Fruit fly (Drosophila melanogaster) S2 (cell line): ENCODE data around the gene wge.

Experiments used
- CG8478 ChIP-seq: fragments of >200 bp; optimal IDR thresholded peaks from 2 replicates; lab custom pipeline; 2018
- CTCF ChIP-seq, 2 experiments: fragments of >200 bp; optimal IDR thresholded peaks; 2 replicates each; lab custom pipeline; 2018

Gene wge

dm6 chr3R:22751111-22751510, 30.2 kb upstream of the wge start:
- TF ChIP-seq CTCF (optimal IDR thresholded peaks at IDR 0.05; lab: Kevin White, UChicago) = no peak
- TF ChIP-seq CG8478 (lab: Kevin White, UChicago) = no peak

DNA sequence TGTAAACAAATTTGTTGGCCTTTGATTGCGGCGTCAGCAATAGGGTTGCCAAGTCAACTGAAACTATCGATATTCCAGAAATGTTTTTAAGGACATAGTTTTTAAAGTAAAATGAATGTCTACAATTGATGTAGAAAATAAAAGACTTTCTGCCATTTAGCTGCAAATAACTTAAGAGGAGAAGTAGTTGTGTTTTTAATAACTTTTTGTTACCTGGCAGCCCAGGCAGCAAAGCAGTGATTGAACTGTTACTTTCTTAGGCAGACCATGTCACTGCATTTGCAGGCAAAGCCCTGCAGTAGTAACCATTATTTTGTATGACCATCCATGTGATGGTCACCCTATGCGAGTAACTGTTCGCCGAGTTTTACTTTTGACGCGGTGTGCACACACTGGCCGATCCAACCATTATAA, 29.6 kb upstream of the wge start, which contains the start of the genes rumi, CG7029 and Usp12-46:
Gene rumi (minus strand): TSS at position 64 of the 414 bp plus-strand sequence.
Gene CG7029 (plus strand): TSS at position 368 of the 414 bp plus-strand sequence.
Gene Usp12-46 (plus strand): TSS at position 368 of the 414 bp plus-strand sequence.
- TF ChIP-seq CG8478 (lab: Kevin White, UChicago) (no peak), CTCF (optimal IDR thresholded peaks at IDR 0.05; lab: Kevin White, UChicago) (peak in 1 of 2 experiments; percentile 14)

dm6 chr3R:22750039-22750438, 29.1 kb upstream of the wge start:
- TF ChIP-seq CTCF (optimal IDR thresholded peaks at IDR 0.05; lab: Kevin White, UChicago) (no peak), CG8478 (lab: Kevin White, UChicago) (no peak)

DNA sequence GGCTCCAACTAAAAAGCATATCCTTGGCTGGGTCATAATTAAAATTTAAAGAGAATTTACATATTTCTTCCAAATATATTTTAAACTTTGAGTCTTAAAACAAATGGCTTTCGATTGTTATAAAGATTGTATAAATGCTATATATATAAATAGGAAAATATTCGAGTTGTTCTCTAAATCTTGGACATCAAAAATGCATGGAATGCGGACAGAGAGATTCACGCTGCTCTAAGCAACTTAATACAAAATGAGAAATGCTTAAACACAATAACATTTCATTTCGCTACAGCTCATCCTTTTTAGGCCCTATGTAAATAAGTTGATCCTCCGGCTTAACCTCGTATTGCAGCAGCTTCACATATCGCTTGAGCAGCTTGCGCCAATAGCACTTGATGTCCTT, 28.0 kb upstream of the wge start, which contains the start of gene CG31139:
Gene CG31139 (minus strand): TSS at position 101 of the 400 bp plus-strand sequence.
- no peak for TF ChIP-seq CG8478 (lab: Kevin White, UChicago)
- no peak for TF ChIP-seq CTCF (optimal IDR thresholded peaks at IDR 0.05; lab: Kevin White, UChicago)

dm6 chr3R:22747423-22748090, 26.6 kb upstream of the wge start, which contains the start of gene CG17141:
CG17141 (minus strand) TSS chr3R:22747599.
- TF ChIP-seq CTCF (optimal IDR thresholded peaks at IDR 0.05; lab: Kevin White, UChicago) (no peak), CG8478 (lab: Kevin White, UChicago) (no peak)

- TF ChIP-seq CTCF (optimal IDR thresholded peaks at IDR 0.05; lab: Kevin White, UChicago) = peak in 1 of 2 experiments; percentile 13
- no peak for TF ChIP-seq CG8478 (lab: Kevin White, UChicago)
These were observed 24.5 kb upstream of the wge start, which contains the start of the genes vret and HP1c for dm6 chr3R:22745432-22745831. vret (minus strand) TSS chr3R:22745581. HP1c (plus strand) TSS chr3R:22745620.

DNA sequence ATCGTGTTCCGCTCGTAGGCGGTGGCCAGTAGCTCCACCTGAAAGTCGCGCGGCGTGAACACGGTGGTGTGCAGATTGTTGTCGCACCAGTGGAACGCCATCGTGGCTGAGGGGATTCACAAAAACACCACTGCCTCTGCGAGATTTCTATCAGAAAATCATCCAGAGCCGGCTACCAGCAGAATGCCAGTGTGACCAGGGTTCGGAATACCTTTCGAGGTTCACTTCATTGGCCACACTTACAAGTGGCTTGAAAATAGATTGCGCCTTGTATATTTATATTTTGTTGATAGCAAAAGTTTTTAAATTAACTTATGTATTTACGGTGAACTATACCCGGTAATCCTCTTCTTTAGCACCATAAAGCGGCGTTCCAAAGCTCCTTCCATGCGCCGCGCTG, 20.0 kb upstream of the wge start, which contains the start of the genes Dcr-1 and CG6985:
Gene Dcr-1 (minus strand): TSS at position 162 of the 400 bp plus-strand sequence.
Gene CG6985 (plus strand): TSS at position 221 of the 400 bp plus-strand sequence.
- TF ChIP-seq CTCF (optimal IDR thresholded peaks at IDR 0.05; lab: Kevin White, UChicago) = peak in 1 of 2 experiments; percentile 3
- TF ChIP-seq CG8478 (lab: Kevin White, UChicago) = no peak

dm6 chr3R:22733751-22734150, 12.8 kb upstream of the wge start, which contains the start of gene Takl2:
Takl2 (minus strand) TSS chr3R:22733851.
- TF ChIP-seq CG8478 (lab: Kevin White, UChicago) = no peak
- no peak for TF ChIP-seq CTCF (optimal IDR thresholded peaks at IDR 0.05; lab: Kevin White, UChicago)

dm6 chr3R:22732995-22733394, 12.0 kb upstream of the wge start:
- no peak for TF ChIP-seq CG8478 (lab: Kevin White, UChicago)
- no peak for TF ChIP-seq CTCF (optimal IDR thresholded peaks at IDR 0.05; lab: Kevin White, UChicago)

- TF ChIP-seq CG8478 (lab: Kevin White, UChicago) = no peak
- TF ChIP-seq CTCF (optimal IDR thresholded peaks at IDR 0.05; lab: Kevin White, UChicago) = no peak
These were observed 6.9 kb upstream of the wge start for dm6 chr3R:22727857-22728256.

DNA sequence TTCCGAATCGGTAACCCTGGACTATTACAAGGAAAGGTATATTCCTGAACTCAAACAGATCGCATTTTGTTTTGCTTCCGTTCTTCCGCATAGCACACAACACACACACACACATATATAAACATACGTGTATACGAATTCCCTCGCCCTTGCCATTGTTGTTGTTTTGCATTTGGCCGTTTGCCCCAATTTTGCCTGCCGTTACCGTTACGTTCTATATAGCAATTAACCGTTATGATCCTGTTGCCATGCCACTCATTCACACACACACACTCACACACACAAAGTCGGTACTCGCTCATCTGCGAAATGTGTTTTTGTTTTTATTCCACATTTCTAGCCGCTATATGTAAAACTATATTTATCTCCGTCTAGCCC, 6.5 kb upstream of the wge start:
- TF ChIP-seq CG8478 (lab: Kevin White, UChicago) (no peak), CTCF (optimal IDR thresholded peaks at IDR 0.05; lab: Kevin White, UChicago) (no peak)

DNA sequence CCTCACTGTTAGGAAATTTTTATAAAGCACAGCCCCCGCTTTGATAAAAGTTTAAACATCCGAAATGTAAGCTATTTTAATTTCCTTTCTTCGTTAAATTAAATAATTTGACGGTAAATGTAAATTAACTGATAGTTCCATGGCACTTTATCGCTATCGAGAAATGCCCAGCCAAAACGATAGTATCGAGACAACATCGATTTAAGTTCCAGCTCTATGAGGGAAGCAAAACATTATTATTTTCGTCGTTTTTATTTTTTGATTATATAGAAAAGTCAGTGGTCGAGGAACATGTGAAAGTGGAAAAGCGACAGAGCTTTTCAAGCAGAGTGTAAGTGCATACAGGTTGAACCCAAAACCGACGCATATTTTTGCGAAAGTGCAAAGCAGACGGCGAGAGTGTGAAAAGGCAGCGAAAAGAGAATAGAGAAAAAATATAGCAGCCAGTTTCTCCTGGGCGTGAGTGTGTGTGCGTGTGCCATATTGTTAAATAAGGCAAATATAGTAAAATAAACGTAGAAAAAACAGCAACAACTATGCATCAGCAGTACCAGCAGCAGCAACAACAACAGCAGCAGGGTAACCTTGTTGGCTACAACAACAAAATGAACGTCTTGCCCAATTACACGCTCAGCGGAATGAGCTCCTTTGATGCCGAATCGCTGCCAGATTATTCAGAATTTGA, 6.0 kb upstream of the wge start, which contains the start of gene CG45049:
Gene CG45049 (plus strand): TSS at position 197 of the 685 bp plus-strand sequence.
- TF ChIP-seq CG8478 (lab: Kevin White, UChicago) (no peak), CTCF (optimal IDR thresholded peaks at IDR 0.05; lab: Kevin White, UChicago) (no peak)

dm6 chr3R:22726031-22726770, 5.3 kb upstream of the wge start, which contains the start of gene RNF220:
RNF220 (minus strand) TSS chr3R:22726414.
- TF ChIP-seq CTCF (optimal IDR thresholded peaks at IDR 0.05; lab: Kevin White, UChicago) (peak; percentile 2 to 34), CG8478 (lab: Kevin White, UChicago) (no peak)
